Fruit fly (Drosophila melanogaster): ENCODE results near the gene CG8087.

dm6 chr3R:14586480-14587443 is 22.2 kb upstream of the CG8087 start:
- TF ChIP-seq CG17806 (tag; optimal IDR thresholded peaks at IDR 0.05) (no peak), CG15710 (tag; optimal IDR thresholded peaks at IDR 0.05) (no peak), CG8159 (tag; optimal IDR thresholded peaks at IDR 0.05) (no peak), EcR (GFP tag; optimal IDR thresholded peaks at IDR 0.05) (no peak)

Data from whole organism, pupa.